Worm (Caenorhabditis elegans) whole organism, L2 larva: Measurements from ENCODE around the gene D1046.16.

Source experiments
- C34F6.9 ChIP-seq: fragments of 150-350 bp; optimal IDR thresholded peaks from 2 replicates; lab custom pipeline; 2014; ENCODE audit warnings: missing biosample characterization, missing genetic modification characterization
- F13H6.1 ChIP-seq: sonication (generic microtip); optimal IDR thresholded peaks from 2 replicates; lab custom pipeline; 2016; ENCODE audit warnings: missing genetic modification characterization, missing compliant biosample characterization
- R02D3.7 ChIP-seq: fragments of 150-350 bp; optimal IDR thresholded peaks from 2 replicates; lab custom pipeline; 2014; ENCODE audit warnings: missing biosample characterization, missing genetic modification characterization
- Y55F3AM.14 ChIP-seq: fragments of 200-800 bp; sonication (Bioruptor generic); optimal IDR thresholded peaks from 2 replicates; lab custom pipeline; 2018; ENCODE audit warnings: mild to moderate bottlenecking, missing genetic modification characterization, missing compliant biosample characterization
- ZK546.5 ChIP-seq: sonication (generic microtip); optimal IDR thresholded peaks from 2 replicates; lab custom pipeline; 2017; ENCODE audit warnings: missing biosample characterization, missing genetic modification characterization
- alr-1 ChIP-seq: fragments of 150-350 bp; optimal IDR thresholded peaks from 2 replicates; lab custom pipeline; 2014; ENCODE audit warnings: missing biosample characterization, missing genetic modification characterization
- aly-2 ChIP-seq: fragments of 150-350 bp; optimal IDR thresholded peaks from 2 replicates; lab custom pipeline; 2014; ENCODE audit warnings: missing biosample characterization, missing genetic modification characterization
- ama-1 ChIP-seq: fragments of 150-350 bp; optimal IDR thresholded peaks from 2 replicates; lab custom pipeline; 2018; ENCODE audit warnings: inconsistent platforms
- ceh-16 ChIP-seq: fragments of 150-350 bp; optimal IDR thresholded peaks from 2 replicates; lab custom pipeline; 2014; ENCODE audit warnings: missing biosample characterization, missing genetic modification characterization
- ceh-82 ChIP-seq: fragments of 150-350 bp; optimal IDR thresholded peaks from 2 replicates; lab custom pipeline; 2014; ENCODE audit warnings: missing biosample characterization, missing genetic modification characterization
- crh-2 ChIP-seq: sonication (generic microtip); optimal IDR thresholded peaks from 2 replicates; lab custom pipeline; 2017; ENCODE audit warnings: missing biosample characterization, missing genetic modification characterization
- dmd-4 ChIP-seq: sonication (generic microtip); optimal IDR thresholded peaks from 2 replicates; lab custom pipeline; 2017; ENCODE audit warnings: missing biosample characterization, missing genetic modification characterization
- egl-27 ChIP-seq: sonication (generic microtip); optimal IDR thresholded peaks from 3 replicates; lab custom pipeline; 2017; ENCODE audit warnings: missing biosample characterization, missing genetic modification reagents, missing genetic modification characterization
- elt-1 ChIP-seq: fragments of 150-350 bp; optimal IDR thresholded peaks from 2 replicates; lab custom pipeline; 2014; ENCODE audit warnings: missing biosample characterization, missing genetic modification characterization
- elt-3 ChIP-seq: sonication (generic microtip); optimal IDR thresholded peaks from 2 replicates; lab custom pipeline; 2017; ENCODE audit warnings: missing biosample characterization, missing genetic modification characterization
- fos-1 ChIP-seq: fragments of 150-350 bp; optimal IDR thresholded peaks from 2 replicates; lab custom pipeline; 2014; ENCODE audit warnings: missing biosample characterization, missing genetic modification characterization
- gmeb-1 ChIP-seq: fragments of 150-350 bp; optimal IDR thresholded peaks from 2 replicates; lab custom pipeline; 2014; ENCODE audit warnings: missing biosample characterization, missing genetic modification characterization
- lin-11 ChIP-seq: fragments of 150-350 bp; sonication (generic microtip); optimal IDR thresholded peaks from 2 replicates; lab custom pipeline; 2014; ENCODE audit warnings: missing biosample characterization, missing genetic modification characterization, inconsistent platforms, mixed read lengths
- lin-13 ChIP-seq: fragments of 150-350 bp; optimal IDR thresholded peaks from 2 replicates; lab custom pipeline; 2014; ENCODE audit warnings: missing biosample characterization, missing genetic modification reagents, missing genetic modification characterization
- lin-39 ChIP-seq: fragments of 150-350 bp; optimal IDR thresholded peaks from 2 replicates; lab custom pipeline; 2014; ENCODE audit warnings: missing biosample characterization, missing genetic modification reagents, missing genetic modification characterization
- lsy-2 ChIP-seq, 2 experiments: fragments of 150-350 bp in 1 of 2; sonication (generic microtip) in 1 of 2; optimal IDR thresholded peaks; 2 replicates each; lab custom pipeline; 2014 to 2017; ENCODE audit warnings: missing biosample characterization in 2 of 2, missing genetic modification characterization in 2 of 2
- mab-5 ChIP-seq: fragments of 150-350 bp; optimal IDR thresholded peaks from 2 replicates; lab custom pipeline; 2014; ENCODE audit warnings: missing biosample characterization, missing genetic modification characterization
- mbf-1 ChIP-seq: sonication (generic microtip); optimal IDR thresholded peaks from 2 replicates; lab custom pipeline; 2017; ENCODE audit warnings: missing biosample characterization, missing genetic modification characterization
- mdl-1 ChIP-seq, 2 experiments: fragments of 150-350 bp in 1 of 2; sonication (generic microtip) in 1 of 2; optimal IDR thresholded peaks; 2 replicates each; lab custom pipeline; 2017; ENCODE audit warnings: missing biosample characterization in 2 of 2, missing genetic modification characterization in 2 of 2
- nhr-10 ChIP-seq: sonication (generic microtip); optimal IDR thresholded peaks from 2 replicates; lab custom pipeline; 2017; ENCODE audit warnings: missing biosample characterization, missing genetic modification characterization
- nhr-11 ChIP-seq: fragments of 150-350 bp; optimal IDR thresholded peaks from 2 replicates; lab custom pipeline; 2014; ENCODE audit warnings: missing biosample characterization, missing genetic modification characterization
- nhr-12 ChIP-seq: fragments of 150-350 bp; optimal IDR thresholded peaks from 2 replicates; lab custom pipeline; 2014; ENCODE audit warnings: missing biosample characterization, missing genetic modification characterization
- nhr-129 ChIP-seq: fragments of 150-350 bp; optimal IDR thresholded peaks from 2 replicates; lab custom pipeline; 2014; ENCODE audit warnings: missing biosample characterization, missing genetic modification characterization
- nhr-21 ChIP-seq: fragments of 150-350 bp; optimal IDR thresholded peaks from 2 replicates; lab custom pipeline; 2014; ENCODE audit warnings: missing biosample characterization, missing genetic modification characterization
- nhr-23 ChIP-seq: fragments of 150-350 bp; optimal IDR thresholded peaks from 2 replicates; lab custom pipeline; 2014; ENCODE audit warnings: missing biosample characterization, missing genetic modification reagents, missing genetic modification characterization
- nhr-237 ChIP-seq: fragments of 150-350 bp; optimal IDR thresholded peaks from 2 replicates; lab custom pipeline; 2014; ENCODE audit warnings: missing biosample characterization, missing genetic modification characterization
- nhr-25 ChIP-seq: fragments of 150-350 bp; sonication (generic microtip); optimal IDR thresholded peaks from 3 replicates; lab custom pipeline; 2014; ENCODE audit warnings: missing biosample characterization, missing genetic modification characterization
- nhr-6 ChIP-seq: fragments of 150-350 bp; optimal IDR thresholded peaks from 2 replicates; lab custom pipeline; 2014; ENCODE audit warnings: missing biosample characterization, missing genetic modification characterization
- nhr-77 ChIP-seq: fragments of 150-350 bp; optimal IDR thresholded peaks from 2 replicates; lab custom pipeline; 2014; ENCODE audit warnings: missing biosample characterization, missing genetic modification characterization
- peb-1 ChIP-seq: fragments of 150-350 bp; optimal IDR thresholded peaks from 2 replicates; lab custom pipeline; 2014; ENCODE audit warnings: missing biosample characterization, missing genetic modification characterization
- sem-4 ChIP-seq: fragments of 150-350 bp; optimal IDR thresholded peaks from 2 replicates; lab custom pipeline; 2014; ENCODE audit warnings: missing biosample characterization, missing genetic modification reagents, missing genetic modification characterization
- skn-1 ChIP-seq: sonication (generic microtip); optimal IDR thresholded peaks from 2 replicates; lab custom pipeline; 2017; ENCODE audit warnings: missing biosample characterization, missing genetic modification characterization
- sma-3 ChIP-seq: sonication (generic microtip); optimal IDR thresholded peaks from 2 replicates; lab custom pipeline; 2016; ENCODE audit warnings: missing genetic modification reagents, missing genetic modification characterization, missing compliant biosample characterization
- sma-9 ChIP-seq, 2 experiments: fragments of 150-350 bp in 1 of 2; sonication (generic microtip) in 1 of 2; optimal IDR thresholded peaks; 2 replicates each; lab custom pipeline; 2014 to 2016; ENCODE audit warnings: missing genetic modification characterization in 2 of 2, mild to moderate bottlenecking in 1 of 2, missing biosample characterization in 1 of 2, missing compliant biosample characterization in 1 of 2, missing genetic modification reagents in 1 of 2, moderate library complexity in 1 of 2
- snpc-4 ChIP-seq: fragments of 150-350 bp; optimal IDR thresholded peaks from 2 replicates; lab custom pipeline; 2014; ENCODE audit warnings: missing biosample characterization, missing genetic modification characterization
- unc-39 ChIP-seq: fragments of 150-350 bp; optimal IDR thresholded peaks from 2 replicates; lab custom pipeline; 2014; ENCODE audit warnings: missing biosample characterization, missing genetic modification characterization
- unc-55 ChIP-seq: fragments of 150-350 bp; sonication (generic microtip); optimal IDR thresholded peaks from 3 replicates; lab custom pipeline; 2014; ENCODE audit warnings: missing biosample characterization, missing genetic modification reagents, missing genetic modification characterization
- unc-62 ChIP-seq: fragments of 150-350 bp; optimal IDR thresholded peaks from 2 replicates; lab custom pipeline; 2014; ENCODE audit warnings: missing biosample characterization, missing genetic modification reagents, missing genetic modification characterization
- zag-1 ChIP-seq: fragments of 150-350 bp; optimal IDR thresholded peaks from 2 replicates; lab custom pipeline; 2014; ENCODE audit warnings: missing biosample characterization, missing genetic modification characterization
- ztf-1 ChIP-seq: fragments of 200-800 bp; sonication (Bioruptor generic); conservative IDR thresholded peaks from 2 replicates; pipeline ENCODE4 v1.3.6; 2022; ENCODE audit warnings: missing genetic modification characterization, missing compliant biosample characterization
- ztf-11 ChIP-seq: sonication (generic microtip); optimal IDR thresholded peaks from 2 replicates; lab custom pipeline; 2017; ENCODE audit warnings: missing biosample characterization, missing genetic modification characterization
- ztf-4 ChIP-seq: fragments of 150-350 bp; optimal IDR thresholded peaks from 2 replicates; lab custom pipeline; 2014; ENCODE audit warnings: missing biosample characterization, missing genetic modification characterization

Gene D1046.16

ce11 chrIV:8947146-8947545 is 25.2 kb downstream of the D1046.16 start:
- TF ChIP-seq unc-55 (GFP tag; lab: Kevin White, UChicago) = no peak
- TF ChIP-seq mdl-1 (tag; optimal IDR thresholded peaks at IDR 0.05; lab: Kevin White, UChicago) = peak; percentile 18 to 71
- peak; percentile 13 for TF ChIP-seq zag-1 (tag; lab: Kevin White, UChicago)
- no peak for TF ChIP-seq ama-1 (lab: Kevin White, UChicago)
- TF ChIP-seq lsy-2 (tag; optimal IDR thresholded peaks at IDR 0.05; lab: Kevin White, UChicago) = peak in 1 of 2 experiments; percentile 68
- TF ChIP-seq nhr-129 = peak; percentile 62
- peak; percentile 85 for TF ChIP-seq mab-5
- no peak for TF ChIP-seq Y55F3AM.14
- peak; percentile 76 for TF ChIP-seq C34F6.9 (tag; lab: Kevin White, UChicago)
- TF ChIP-seq lin-39 = no peak
- TF ChIP-seq sma-9 (GFP tag; optimal IDR thresholded peaks at IDR 0.05; lab: Kevin White, UChicago) = peak; percentile 49
- no peak for TF ChIP-seq sma-9 (tag; optimal IDR thresholded peaks at IDR 0.05; lab: Kevin White, UChicago)
- peak; percentile 65 for TF ChIP-seq F13H6.1 (tag; lab: Kevin White, UChicago)
- TF ChIP-seq alr-1 = no peak
- no peak for TF ChIP-seq egl-27
- no peak for TF ChIP-seq elt-3 (tag; lab: Kevin White, UChicago)
- TF ChIP-seq crh-2 (tag; lab: Kevin White, UChicago) = peak; percentile 67
- no peak for TF ChIP-seq nhr-21 (tag; lab: Kevin White, UChicago)
- TF ChIP-seq ZK546.5 (tag; lab: Kevin White, UChicago) = no peak
- TF ChIP-seq lin-13 (GFP tag; lab: Kevin White, UChicago) = no peak
- peak; percentile 78 for TF ChIP-seq sem-4 (tag; lab: Kevin White, UChicago)

- TF ChIP-seq nhr-21 (tag; lab: Kevin White, UChicago) = peak; percentile 65
- TF ChIP-seq mab-5 = no peak
- TF ChIP-seq nhr-129 = peak; percentile 81
- no peak for TF ChIP-seq ZK546.5 (tag; lab: Kevin White, UChicago)
- peak; percentile 74 for TF ChIP-seq sma-3
- TF ChIP-seq unc-55 (GFP tag; lab: Kevin White, UChicago) = no peak
- TF ChIP-seq fos-1 (tag; lab: Kevin White, UChicago) = peak; percentile 99
- TF ChIP-seq lin-39 = no peak
- TF ChIP-seq sem-4 (tag; lab: Kevin White, UChicago) = no peak
- TF ChIP-seq lin-13 (GFP tag; lab: Kevin White, UChicago) = no peak
- no peak for TF ChIP-seq nhr-10
- TF ChIP-seq F13H6.1 (tag; lab: Kevin White, UChicago) = peak; percentile 82
- no peak for TF ChIP-seq nhr-23
- TF ChIP-seq alr-1 = no peak
- TF ChIP-seq nhr-77 (tag; lab: Kevin White, UChicago) = no peak
- no peak for TF ChIP-seq ceh-16 (tag; lab: Kevin White, UChicago)
- TF ChIP-seq nhr-25 (tag; lab: Kevin White, UChicago) = peak; percentile 97
- no peak for TF ChIP-seq nhr-237 (tag; lab: Kevin White, UChicago)
- peak; percentile 85 for TF ChIP-seq C34F6.9 (tag; lab: Kevin White, UChicago)
- TF ChIP-seq unc-39 (tag; lab: Kevin White, UChicago) = no peak
- no peak for TF ChIP-seq nhr-11 (tag; lab: Kevin White, UChicago)
- TF ChIP-seq elt-3 (tag; lab: Kevin White, UChicago) = no peak
- no peak for TF ChIP-seq skn-1 (tag; lab: Kevin White, UChicago)
- TF ChIP-seq ama-1 (lab: Kevin White, UChicago) = peak; percentile 35
- TF ChIP-seq mdl-1 (tag; optimal IDR thresholded peaks at IDR 0.05; lab: Kevin White, UChicago) = peak; percentile 57 to 89
- no peak for TF ChIP-seq elt-1 (tag; lab: Kevin White, UChicago)
- no peak for TF ChIP-seq mbf-1 (tag; lab: Kevin White, UChicago)
- TF ChIP-seq snpc-4 (tag; lab: Kevin White, UChicago) = no peak
- TF ChIP-seq crh-2 (tag; lab: Kevin White, UChicago) = peak; percentile 92
- peak; percentile 68 for TF ChIP-seq ztf-4
- no peak for TF ChIP-seq ztf-11 (tag; lab: Kevin White, UChicago)
- no peak for TF ChIP-seq R02D3.7 (tag; lab: Kevin White, UChicago)
- TF ChIP-seq ceh-82 (tag; lab: Kevin White, UChicago) = no peak
- TF ChIP-seq peb-1 = no peak
- TF ChIP-seq aly-2 (tag; lab: Kevin White, UChicago) = no peak
- no peak for TF ChIP-seq Y55F3AM.14
- TF ChIP-seq ztf-1 = no peak
- no peak for TF ChIP-seq unc-62 (GFP tag; lab: Kevin White, UChicago)
- TF ChIP-seq nhr-6 = peak; percentile 86
- no peak for TF ChIP-seq dmd-4 (tag; lab: Kevin White, UChicago)
- no peak for TF ChIP-seq lin-11
- peak; percentile 95 for TF ChIP-seq sma-9 (GFP tag; optimal IDR thresholded peaks at IDR 0.05; lab: Kevin White, UChicago)
- TF ChIP-seq sma-9 (tag; optimal IDR thresholded peaks at IDR 0.05; lab: Kevin White, UChicago) = no peak
- peak; percentile 84 for TF ChIP-seq gmeb-1 (tag; lab: Kevin White, UChicago)
- TF ChIP-seq lsy-2 (tag; optimal IDR thresholded peaks at IDR 0.05; lab: Kevin White, UChicago) = peak in 1 of 2 experiments; percentile 75
- no peak for TF ChIP-seq egl-27
- no peak for TF ChIP-seq nhr-12 (tag; lab: Kevin White, UChicago)
- TF ChIP-seq zag-1 (tag; lab: Kevin White, UChicago) = no peak
Measured at ce11 chrIV:8949078-8950039, 27.4 kb downstream of the D1046.16 start.
